Fruit fly (Drosophila melanogaster) whole organism, embryonic: ENCODE measurements around the gene lbl.

ENCODE experiments used
- Asciz ChIP-seq: fragments of 200-800 bp; sonication (Bioruptor generic); optimal IDR thresholded peaks from 2 replicates; lab custom pipeline; 2017; ENCODE audit warnings: missing biosample characterization, mild to moderate bottlenecking, missing genetic modification characterization, missing genetic modification reagents
- Awh ChIP-seq: fragments of 200-800 bp; sonication (Bioruptor generic); IDR thresholded peaks from 2 replicates; pipeline ENCODE4, ENCODE4 v1.3.6; 2022; ENCODE audit warnings: missing biosample characterization, missing genetic modification characterization
- CG10321 ChIP-seq: fragments of 200-800 bp; sonication (Bioruptor generic); IDR thresholded peaks from 2 replicates; pipeline ENCODE4 v1.3.6; 2022; ENCODE audit warnings: missing biosample characterization, missing genetic modification characterization
- CG11696 ChIP-seq: fragments of 200-800 bp; sonication (Bioruptor generic); IDR thresholded peaks from 2 replicates; pipeline ENCODE4 v1.3.6; 2022; ENCODE audit warnings: missing biosample characterization, missing genetic modification characterization
- CG12391 ChIP-seq: fragments of 200-800 bp; sonication (Bioruptor generic); optimal IDR thresholded peaks from 3 replicates; lab custom pipeline; 2018; ENCODE audit warnings: missing biosample characterization, mild to moderate bottlenecking, missing genetic modification characterization, moderate library complexity
- CG13424 ChIP-seq: fragments of 200-800 bp; sonication (Bioruptor generic); optimal IDR thresholded peaks from 2 replicates; lab custom pipeline; 2019; ENCODE audit warnings: missing biosample characterization, mild to moderate bottlenecking, missing genetic modification characterization, moderate library complexity
- CG17359 ChIP-seq: fragments of 200-800 bp; sonication (Bioruptor generic); optimal IDR thresholded peaks from 3 replicates; lab custom pipeline; 2018; ENCODE audit warnings: missing biosample characterization, mild to moderate bottlenecking, missing genetic modification characterization, moderate library complexity
- CG17612 ChIP-seq: fragments of 200-800 bp; sonication (Bioruptor generic); IDR thresholded peaks from 2 replicates; pipeline ENCODE4 v1.3.6; 2022; ENCODE audit warnings: missing biosample characterization, missing genetic modification characterization
- CG18764 ChIP-seq: fragments of 200-800 bp; sonication (Bioruptor generic); optimal IDR thresholded peaks from 3 replicates; lab custom pipeline; 2016; ENCODE audit warnings: missing biosample characterization, missing genetic modification characterization
- CG30403 ChIP-seq: fragments of 200-800 bp; sonication (Bioruptor generic); optimal IDR thresholded peaks from 3 replicates; lab custom pipeline; 2016; ENCODE audit warnings: missing biosample characterization, missing genetic modification characterization
- CG3847 ChIP-seq: fragments of 200-800 bp; sonication (Bioruptor generic); IDR thresholded peaks from 2 replicates; pipeline ENCODE4 v1.3.6; 2022; ENCODE audit warnings: missing biosample characterization, missing genetic modification characterization
- CG42726 ChIP-seq: fragments of 200-800 bp; sonication (Bioruptor generic); IDR thresholded peaks from 2 replicates; pipeline ENCODE4 v1.3.6; 2022; ENCODE audit warnings: missing biosample characterization, missing genetic modification characterization; ENCODE audit not compliant: partially characterized antibody
- CG4360 ChIP-seq: fragments of 200-800 bp; sonication (Bioruptor generic); IDR thresholded peaks from 2 replicates; pipeline ENCODE4 v1.3.6; 2022; ENCODE audit warnings: missing biosample characterization, missing genetic modification characterization
- CG43689 ChIP-seq: fragments of 200-800 bp; sonication (Bioruptor generic); IDR thresholded peaks from 2 replicates; pipeline ENCODE4 v1.3.6; 2022; ENCODE audit warnings: missing biosample characterization, missing genetic modification characterization
- CG5180 ChIP-seq: fragments of 200-800 bp; sonication (Bioruptor generic); optimal IDR thresholded peaks from 3 replicates; lab custom pipeline; 2017; ENCODE audit warnings: missing biosample characterization, missing genetic modification characterization, mild to moderate bottlenecking, moderate library complexity, missing genetic modification reagents
- CG6791 ChIP-seq: fragments of 200-800 bp; sonication (Bioruptor generic); IDR thresholded peaks from 3 replicates; pipeline ENCODE4 v1.3.6; 2022; ENCODE audit warnings: missing biosample characterization, missing genetic modification characterization; ENCODE audit not compliant: partially characterized antibody
- CG6813 ChIP-seq: fragments of 200-800 bp; sonication (Bioruptor generic); optimal IDR thresholded peaks from 2 replicates; lab custom pipeline; 2017; ENCODE audit warnings: missing biosample characterization, missing genetic modification characterization, mild to moderate bottlenecking, moderate library complexity, missing genetic modification reagents
- CG7786 ChIP-seq: fragments of 200-800 bp; sonication (Bioruptor generic); optimal IDR thresholded peaks from 2 replicates; lab custom pipeline; 2016; ENCODE audit warnings: missing biosample characterization, missing genetic modification characterization
- CG9727 ChIP-seq: fragments of 200-800 bp; sonication (Bioruptor generic); optimal IDR thresholded peaks from 3 replicates; lab custom pipeline; 2017; ENCODE audit warnings: missing biosample characterization, mild to moderate bottlenecking, missing genetic modification characterization
- CkIIα-i1 ChIP-seq: fragments of 200-800 bp; sonication (Bioruptor generic); IDR thresholded peaks from 2 replicates; pipeline ENCODE4 v1.3.6; 2022; ENCODE audit warnings: missing biosample characterization, missing genetic modification characterization
- Fer2 ChIP-seq: fragments of 200-800 bp; sonication (Bioruptor generic); optimal IDR thresholded peaks from 2 replicates; lab custom pipeline; 2018; ENCODE audit warnings: missing biosample characterization, mild to moderate bottlenecking, missing genetic modification characterization, moderate library complexity
- HLH54F ChIP-seq: fragments of 200-800 bp; sonication (Bioruptor generic); optimal IDR thresholded peaks from 3 replicates; lab custom pipeline; 2016; ENCODE audit warnings: missing biosample characterization, missing genetic modification characterization
- Hey ChIP-seq: fragments of 200-800 bp; sonication (Bioruptor generic); optimal IDR thresholded peaks from 3 replicates; lab custom pipeline; 2018; ENCODE audit warnings: missing biosample characterization, mild to moderate bottlenecking, missing genetic modification characterization
- HmgZ ChIP-seq: fragments of 200-800 bp; sonication (Bioruptor generic); optimal IDR thresholded peaks from 2 replicates; lab custom pipeline; 2018; ENCODE audit warnings: missing biosample characterization, mild to moderate bottlenecking, missing genetic modification characterization
- Kr ChIP-seq: fragments of 200-800 bp; sonication (Bioruptor generic); optimal IDR thresholded peaks from 2 replicates; lab custom pipeline; 2017; ENCODE audit warnings: missing biosample characterization, mild to moderate bottlenecking, missing genetic modification characterization
- Myb ChIP-seq: fragments of 200-800 bp; sonication (Bioruptor generic); optimal IDR thresholded peaks from 2 replicates; lab custom pipeline; 2016; ENCODE audit warnings: missing biosample characterization, missing genetic modification characterization
- NFAT ChIP-seq: fragments of 200-800 bp; sonication (Bioruptor generic); IDR thresholded peaks from 2 replicates; pipeline ENCODE4 v1.3.6; 2022; ENCODE audit warnings: missing biosample characterization, missing genetic modification characterization
- Sox100B ChIP-seq: fragments of 200-800 bp; sonication (Bioruptor generic); optimal IDR thresholded peaks from 3 replicates; lab custom pipeline; 2018; ENCODE audit warnings: missing biosample characterization, mild to moderate bottlenecking, missing genetic modification characterization
- Sox102F ChIP-seq: fragments of 200-800 bp; sonication (Bioruptor generic); optimal IDR thresholded peaks from 2 replicates; lab custom pipeline; 2018; ENCODE audit warnings: missing biosample characterization, mild to moderate bottlenecking, missing genetic modification characterization, moderate library complexity
- Sry-δ ChIP-seq: fragments of 200-800 bp; sonication (Bioruptor generic); optimal IDR thresholded peaks from 2 replicates; lab custom pipeline; 2016; ENCODE audit warnings: missing biosample characterization, missing genetic modification characterization
- Taf1 ChIP-seq: fragments of 200-800 bp; sonication (Bioruptor generic); IDR thresholded peaks from 2 replicates; pipeline ENCODE4 v1.3.6; 2022; ENCODE audit warnings: missing biosample characterization, missing genetic modification characterization
- ac ChIP-seq: fragments of 200-800 bp; sonication (Bioruptor generic); optimal IDR thresholded peaks from 3 replicates; lab custom pipeline; 2017; ENCODE audit warnings: missing biosample characterization, mild to moderate bottlenecking, missing genetic modification characterization
- crp ChIP-seq, 2 experiments: fragments of 200-800 bp; sonication (Bioruptor generic); optimal IDR thresholded peaks; 2 replicates in 1 of 2; 3 replicates in 1 of 2; lab custom pipeline; 2017; ENCODE audit warnings: missing biosample characterization in 2 of 2, missing genetic modification characterization in 2 of 2, mild to moderate bottlenecking in 1 of 2, moderate library complexity in 1 of 2
- da ChIP-seq: fragments of 200-800 bp; sonication (Bioruptor generic); optimal IDR thresholded peaks from 2 replicates; lab custom pipeline; 2016; ENCODE audit warnings: missing biosample characterization, missing genetic modification characterization
- fd3F ChIP-seq: fragments of 200-800 bp; sonication (Bioruptor generic); optimal IDR thresholded peaks from 2 replicates; lab custom pipeline; 2018; ENCODE audit warnings: missing biosample characterization, mild to moderate bottlenecking, missing genetic modification characterization, moderate library complexity
- grn ChIP-seq: fragments of 200-800 bp; sonication (Bioruptor generic); optimal IDR thresholded peaks from 3 replicates; lab custom pipeline; 2017; ENCODE audit warnings: missing biosample characterization, missing genetic modification characterization
- hth ChIP-seq: fragments of >200 bp; optimal IDR thresholded peaks from 2 replicates; lab custom pipeline; 2017; ENCODE audit warnings: inconsistent platforms
- ken ChIP-seq: fragments of 200-800 bp; sonication (Bioruptor generic); IDR thresholded peaks from 3 replicates; pipeline ENCODE4 v1.3.6; 2022; ENCODE audit warnings: missing biosample characterization, missing genetic modification characterization
- klu ChIP-seq: fragments of 200-800 bp; sonication (Bioruptor generic); IDR thresholded peaks from 2 replicates; pipeline ENCODE4 v1.3.6; 2022; ENCODE audit warnings: missing biosample characterization, missing genetic modification characterization
- lola ChIP-seq, 3 experiments: fragments of >200 bp in 2 of 3; fragments of 200-800 bp in 1 of 3; sonication (Bioruptor generic) in 1 of 3; optimal IDR thresholded peaks; 2 replicates each; lab custom pipeline; 2017 to 2019; ENCODE audit warnings: missing biosample characterization in 3 of 3, missing genetic modification characterization in 3 of 3, mild to moderate bottlenecking in 1 of 3, moderate library complexity in 1 of 3
- otp ChIP-seq: fragments of 200-800 bp; sonication (Bioruptor generic); IDR thresholded peaks from 3 replicates; pipeline ENCODE4, ENCODE4 v1.3.6; 2022; ENCODE audit warnings: missing biosample characterization, missing genetic modification characterization
- p53 ChIP-seq: fragments of 200-800 bp; sonication (Bioruptor generic); optimal IDR thresholded peaks from 2 replicates; lab custom pipeline; 2016; ENCODE audit warnings: missing biosample characterization, missing genetic modification characterization
- pan ChIP-seq, 4 experiments: fragments of >200 bp in 3 of 4; fragments of 200-800 bp in 1 of 4; sonication (Bioruptor generic) in 1 of 4; optimal IDR thresholded peaks in 3 of 4; IDR thresholded peaks in 1 of 4; 2 replicates each; pipeline versions ENCODE4 v1.3.6 to Lab custom; 2017 to 2022; ENCODE audit warnings: missing biosample characterization in 2 of 4, missing genetic modification characterization in 2 of 4, mixed read lengths in 1 of 4
- pum ChIP-seq: fragments of 200-800 bp; sonication (Bioruptor generic); optimal IDR thresholded peaks from 2 replicates; lab custom pipeline; 2016; ENCODE audit warnings: missing biosample characterization, missing genetic modification characterization
- pzg ChIP-seq: fragments of 200-800 bp; sonication (Bioruptor generic); optimal IDR thresholded peaks from 3 replicates; lab custom pipeline; 2018; ENCODE audit warnings: missing biosample characterization, mild to moderate bottlenecking, missing genetic modification characterization, moderate library complexity
- ranshi ChIP-seq: fragments of 200-800 bp; sonication (Bioruptor generic); IDR thresholded peaks from 2 replicates; pipeline ENCODE4 v1.3.6; 2022; ENCODE audit warnings: missing biosample characterization, missing genetic modification characterization
- sima ChIP-seq: fragments of 200-800 bp; sonication (Bioruptor generic); optimal IDR thresholded peaks from 2 replicates; lab custom pipeline; 2016; ENCODE audit warnings: missing biosample characterization, missing genetic modification characterization
- sisA ChIP-seq: fragments of 200-800 bp; sonication (Bioruptor generic); IDR thresholded peaks from 2 replicates; pipeline ENCODE4 v1.3.6; 2022; ENCODE audit warnings: missing biosample characterization, missing genetic modification characterization
- stc ChIP-seq: fragments of 200-800 bp; sonication (Bioruptor generic); IDR thresholded peaks from 2 replicates; pipeline ENCODE4 v1.3.6; 2022; ENCODE audit warnings: missing biosample characterization, missing genetic modification characterization

lbl gene

DNA sequence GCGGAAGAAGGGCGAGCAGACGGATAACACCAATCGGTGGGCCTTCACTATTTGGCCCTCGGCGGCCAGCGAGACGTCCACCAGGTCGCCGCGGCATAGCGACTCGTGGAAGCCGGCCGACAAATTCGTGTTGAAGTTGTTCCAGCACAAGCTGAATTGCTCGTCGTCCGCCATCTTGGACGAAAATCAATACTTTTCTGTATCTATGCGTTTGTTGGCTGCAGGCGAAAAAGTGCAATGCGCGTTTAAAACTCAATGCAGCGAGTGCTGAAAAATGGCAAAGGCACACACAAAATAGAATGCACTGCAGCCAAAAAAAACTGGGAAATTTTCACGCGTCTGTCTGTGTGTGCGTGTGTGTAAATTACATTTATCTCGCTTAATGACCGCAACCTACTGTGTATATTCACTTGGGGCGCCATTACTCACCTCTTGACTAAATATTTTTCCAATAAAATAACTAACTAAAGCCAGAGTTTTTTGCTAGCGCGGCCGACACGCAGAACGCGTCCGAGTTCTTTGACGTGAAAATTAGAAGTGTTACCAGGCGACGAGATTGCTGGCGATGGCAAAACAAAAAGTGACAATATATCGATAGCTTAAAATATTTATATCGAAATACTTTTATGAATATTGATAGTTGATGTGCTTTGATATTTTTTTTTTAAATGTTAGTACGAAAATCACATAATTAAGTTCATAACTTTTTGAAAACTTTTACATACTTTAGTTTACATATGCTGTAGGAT, 56.9 kb downstream of the lbl start (continued):
- TF ChIP-seq CG5180 (GFP tag; lab: Kevin White, UChicago) (no peak), CG10321 (GFP tag; lab: Robert Waterston, UW) (no peak), Awh (no peak), CG18764 (GFP tag; lab: Kevin White, UChicago) (no peak), CG7786 (GFP tag; lab: Kevin White, UChicago) (peak; percentile 6), ranshi (no peak), CkIIα-i1 (GFP tag; lab: Robert Waterston, UW) (no peak), Sry-δ (GFP tag; lab: Kevin White, UChicago) (peak; percentile 85), klu (GFP tag; lab: Robert Waterston, UW) (no peak), Hey (tag; lab: Kevin White, UChicago) (no peak), CG42726 (GFP tag; lab: Robert Waterston, UW) (peak; percentile 69; the same call in 1 of the 2 replicates), fd3F (no peak), sisA (no peak), CG13424 (tag; lab: Kevin White, UChicago) (peak; percentile 33), hth (lab: Kevin White, UChicago) (no peak), ken (no peak), Sox100B (GFP tag; lab: Kevin White, UChicago) (no peak), CG9727 (peak; percentile 18), lola (GFP tag; optimal IDR thresholded peaks at IDR 0.05; lab: Kevin White, UChicago) (no peak), HmgZ (tag; lab: Kevin White, UChicago) (peak; percentile 38), Fer2 (no peak), p53 (no peak), NFAT (GFP tag; lab: Robert Waterston, UW) (no peak), CG6791 (GFP tag; lab: Robert Waterston, UW) (peak; percentile 79), Asciz (GFP tag; lab: Kevin White, UChicago) (no peak), sima (no peak), ac (GFP tag; lab: Kevin White, UChicago) (peak; percentile 10), Sox102F (GFP tag; lab: Kevin White, UChicago) (no peak), CG43689 (GFP tag; lab: Robert Waterston, UW) (no peak), CG30403 (GFP tag; lab: Kevin White, UChicago) (peak; percentile 9), Myb (GFP tag; lab: Kevin White, UChicago) (no peak), grn (no peak), CG6813 (no peak), stc (no peak), CG12391 (tag; lab: Kevin White, UChicago) (peak; percentile 59), CG11696 (GFP tag; lab: Robert Waterston, UW) (no peak), HLH54F (GFP tag; lab: Kevin White, UChicago) (no peak), pum (no peak), otp (GFP tag; lab: Robert Waterston, UW) (no peak), crp (GFP tag; optimal IDR thresholded peaks at IDR 0.05; lab: Kevin White, UChicago) (no peak), pzg (GFP tag; lab: Kevin White, UChicago) (peak; percentile 67), CG17359 (tag; lab: Kevin White, UChicago) (peak; percentile 1), Kr (GFP tag; lab: Kevin White, UChicago) (no peak), pan (optimal IDR thresholded peaks at IDR 0.05; lab: Kevin White, UChicago) (no peak), pan (GFP tag; optimal IDR thresholded peaks at IDR 0.05 in 1 of 2, IDR thresholded peaks at IDR 0.05 in 1 of 2) (no peak), CG3847 (GFP tag; lab: Robert Waterston, UW) (peak; percentile 6; the same call in 1 of the 2 replicates), CG4360 (GFP tag; lab: Robert Waterston, UW) (no peak), Taf1 (GFP tag; lab: Robert Waterston, UW) (no peak), CG17612 (no peak), da (GFP tag; lab: Kevin White, UChicago) (no peak)
